Fruit fly (Drosophila melanogaster): Measurements from ENCODE around the gene papi.

DNA sequence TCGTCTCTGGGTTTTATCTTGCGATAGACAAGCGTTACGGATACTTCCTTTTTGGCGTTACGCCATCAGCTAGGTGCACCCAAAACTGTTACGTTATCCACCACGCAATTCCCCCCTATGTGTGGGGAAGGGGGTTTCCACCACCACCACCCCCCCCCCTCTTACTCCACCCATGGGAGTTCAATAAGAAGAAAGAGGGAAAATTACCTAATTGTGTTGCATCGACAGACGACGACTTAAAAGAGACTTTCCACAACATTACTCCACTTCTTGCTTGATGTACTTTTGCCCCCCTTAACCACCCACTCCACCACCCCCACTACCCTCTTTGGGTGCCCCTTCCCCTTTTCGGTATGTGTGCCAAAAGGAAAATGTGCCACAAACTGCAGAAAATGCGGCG is 47.4 kb upstream of the papi start:
- TF ChIP-seq EcR (GFP tag; optimal IDR thresholded peaks at IDR 0.05) (no peak), Snoo (tag; optimal IDR thresholded peaks at IDR 0.05) (no peak), CG17806 (tag; optimal IDR thresholded peaks at IDR 0.05) (no peak), CG4496 (GFP tag; IDR thresholded peaks at IDR 0.05) (no peak), Pif1B (GFP tag; optimal IDR thresholded peaks at IDR 0.05) (no peak), CG8159 (tag; optimal IDR thresholded peaks at IDR 0.05) (no peak), Pif1A (GFP tag; optimal IDR thresholded peaks at IDR 0.05) (no peak), CG32121 (GFP tag; IDR thresholded peaks at IDR 0.05) (no peak), fd96Ca (GFP tag; IDR thresholded peaks at IDR 0.05) (no peak), Ets98B (GFP tag; IDR thresholded peaks at IDR 0.05) (no peak), rn (GFP tag; IDR thresholded peaks at IDR 0.05) (no peak), CG13204 (GFP tag; optimal IDR thresholded peaks at IDR 0.05) (no peak), CG9948 (tag; optimal IDR thresholded peaks at IDR 0.05) (no peak), D1 (tag; optimal IDR thresholded peaks at IDR 0.05) (no peak)

Data from whole organism, pupa.